Worm (Caenorhabditis elegans): ENCODE results near the gene F54F12.1.

- TF ChIP-seq elt-3 (tag; optimal IDR thresholded peaks at IDR 0.05), result no peak
- TF ChIP-seq hlh-4 (tag; optimal IDR thresholded peaks at IDR 0.05), result no peak
- TF ChIP-seq nhr-90 (tag; optimal IDR thresholded peaks at IDR 0.05; ENCODE audit: poor library complexity), result no peak
- TF ChIP-seq sox-4 (tag; optimal IDR thresholded peaks at IDR 0.05), result no peak
These were observed 31.0 kb downstream of the F54F12.1 start, which contains the start of gene cyp-13A12 for ce11 chrIII:13024281-13024680.

Measured in whole organism, L1 larva.